Worm (Caenorhabditis elegans) whole organism, L4 larva: Measurements from ENCODE around the gene pptr-1.

ENCODE experiments used
- F26F4.8 ChIP-seq: fragments of 200-800 bp; sonication (Bioruptor generic); conservative IDR thresholded peaks from 2 replicates; pipeline ENCODE4 v1.3.6; 2022; ENCODE audit warnings: missing genetic modification characterization, missing compliant biosample characterization
- aha-1 ChIP-seq: fragments of 150-350 bp; peaks from one replicate; lab custom pipeline; 2014; ENCODE audit warnings: missing biosample characterization, missing genetic modification characterization
- ama-1 ChIP-seq: fragments of 150-350 bp; optimal IDR thresholded peaks from 2 replicates; lab custom pipeline; 2014; ENCODE audit warnings: inconsistent platforms, mixed read lengths
- dpl-1 ChIP-seq: fragments of 150-350 bp; optimal IDR thresholded peaks from 2 replicates; lab custom pipeline; 2014; ENCODE audit warnings: missing biosample characterization, missing genetic modification reagents, missing genetic modification characterization
- mep-1 ChIP-seq: fragments of 150-350 bp; sonication (generic microtip); optimal IDR thresholded peaks from 3 replicates; lab custom pipeline; 2014; ENCODE audit warnings: missing biosample characterization, missing genetic modification characterization
- nhr-25 ChIP-seq: sonication (generic microtip); optimal IDR thresholded peaks from 2 replicates; lab custom pipeline; 2017; ENCODE audit warnings: missing genetic modification characterization, mild to moderate bottlenecking, missing compliant biosample characterization, antibody characterized with exemption, moderate library complexity, borderline replicate concordance; ENCODE audit not compliant: insufficient read depth
- nhr-6 ChIP-seq: fragments of 150-350 bp; optimal IDR thresholded peaks from 2 replicates; lab custom pipeline; 2014; ENCODE audit warnings: missing biosample characterization, missing genetic modification characterization
- nhr-77 ChIP-seq: fragments of 150-350 bp; optimal IDR thresholded peaks from 2 replicates; lab custom pipeline; 2014; ENCODE audit warnings: missing biosample characterization, missing genetic modification characterization
- pha-4 ChIP-seq, 2 experiments: fragments of 150-350 bp in 1 of 2; fragments of 200-800 bp in 1 of 2; sonication (Bioruptor generic) in 1 of 2; IDR thresholded peaks in 1 of 2; optimal IDR thresholded peaks in 1 of 2; 2 replicates each; pipeline versions ENCODE4 v1.3.6 to Lab custom; 2014 to 2022; ENCODE audit warnings: missing genetic modification characterization in 2 of 2, missing genetic modification reagents in 2 of 2, missing biosample characterization in 1 of 2, missing compliant biosample characterization in 1 of 2
- saeg-2 ChIP-seq: fragments of 200-800 bp; sonication (Bioruptor generic); IDR thresholded peaks from 2 replicates; pipeline ENCODE4 v1.3.6; 2022; ENCODE audit warnings: missing genetic modification reagents, missing genetic modification characterization, missing compliant biosample characterization
- unc-39 ChIP-seq: sonication (generic microtip); optimal IDR thresholded peaks from 2 replicates; lab custom pipeline; 2017; ENCODE audit warnings: missing biosample characterization, missing genetic modification characterization
- unc-62 ChIP-seq, 3 experiments: fragments of 150-350 bp in 1 of 3; sonication (generic microtip); optimal IDR thresholded peaks in 2 of 3; peaks in 1 of 3; 1 replicate in 1 of 3; 2 replicates in 2 of 3; lab custom pipeline; 2014 to 2017; ENCODE audit warnings: missing biosample characterization in 3 of 3, missing genetic modification characterization in 3 of 3, missing genetic modification reagents in 3 of 3, missing genotype in 1 of 3

- TF ChIP-seq mep-1 (tag; lab: Kevin White, UChicago): no peak
- TF ChIP-seq unc-62 (GFP tag; optimal IDR thresholded peaks at IDR 0.05 in 1 of 2; lab: Kevin White, UChicago): no peak
- TF ChIP-seq unc-62 (tag; optimal IDR thresholded peaks at IDR 0.05; lab: Kevin White, UChicago): no peak
- no peak for TF ChIP-seq nhr-77 (tag; lab: Kevin White, UChicago)
- no peak for TF ChIP-seq F26F4.8
- no peak for TF ChIP-seq dpl-1 (GFP tag; lab: Kevin White, UChicago)
- no peak for TF ChIP-seq nhr-6 (tag; lab: Kevin White, UChicago)
- TF ChIP-seq aha-1: no peak
- no peak for TF ChIP-seq ama-1 (lab: Kevin White, UChicago)
- no peak for TF ChIP-seq nhr-25
- TF ChIP-seq saeg-2 (GFP tag; lab: Robert Waterston, UW): no peak
- no peak for TF ChIP-seq unc-39 (tag; lab: Kevin White, UChicago)
- no peak for TF ChIP-seq pha-4 (GFP tag; IDR thresholded peaks at IDR 0.05; lab: Robert Waterston, UW)
- no peak for TF ChIP-seq pha-4 (tag; optimal IDR thresholded peaks at IDR 0.05; lab: Kevin White, UChicago)
Observed at ce11 chrV:16393728-16394127, 36.4 kb downstream of the pptr-1 start, which contains the start of gene srd-63.
